Worm (Caenorhabditis elegans) whole organism, late embryonic: ENCODE results near the gene nrx-1.

Source experiments
- C08G9.2 ChIP-seq: sonication (generic microtip); optimal IDR thresholded peaks from 2 replicates; lab custom pipeline; 2016; ENCODE audit warnings: mild to moderate bottlenecking, missing genetic modification characterization, moderate library complexity, missing compliant biosample characterization
- C38D4.7 ChIP-seq: fragments of 200-800 bp; sonication (Bioruptor generic); optimal IDR thresholded peaks from 2 replicates; lab custom pipeline; 2018; ENCODE audit warnings: mild to moderate bottlenecking, missing genetic modification characterization, moderate library complexity, missing compliant biosample characterization
- K02D7.2 ChIP-seq: sonication (generic microtip); optimal IDR thresholded peaks from 2 replicates; lab custom pipeline; 2017; ENCODE audit warnings: mild to moderate bottlenecking, missing genetic modification characterization, missing compliant biosample characterization
- T23F11.4 ChIP-seq: fragments of 200-800 bp; sonication (Bioruptor generic); optimal IDR thresholded peaks from 2 replicates; lab custom pipeline; 2018; ENCODE audit warnings: mild to moderate bottlenecking, missing genetic modification characterization, missing compliant biosample characterization
- ahr-1 ChIP-seq: sonication (generic microtip); optimal IDR thresholded peaks from 2 replicates; lab custom pipeline; 2016; ENCODE audit warnings: missing genetic modification characterization, missing compliant biosample characterization
- ceh-19 ChIP-seq: fragments of 200-800 bp; sonication (Bioruptor generic); optimal IDR thresholded peaks from 2 replicates; lab custom pipeline; 2018; ENCODE audit warnings: mild to moderate bottlenecking, missing genetic modification characterization, missing compliant biosample characterization
- ceh-24 ChIP-seq: sonication (generic microtip); optimal IDR thresholded peaks from 2 replicates; lab custom pipeline; 2016; ENCODE audit warnings: mild to moderate bottlenecking, missing genetic modification characterization, missing compliant biosample characterization
- ceh-30 ChIP-seq: fragments of 150-350 bp; optimal IDR thresholded peaks from 2 replicates; lab custom pipeline; 2014; ENCODE audit warnings: missing biosample characterization, missing genetic modification characterization
- ceh-31 ChIP-seq: sonication (generic microtip); optimal IDR thresholded peaks from 2 replicates; lab custom pipeline; 2016; ENCODE audit warnings: missing genetic modification characterization, missing compliant biosample characterization
- ceh-34 ChIP-seq: sonication (generic microtip); optimal IDR thresholded peaks from 2 replicates; lab custom pipeline; 2016; ENCODE audit warnings: mild to moderate bottlenecking, missing genetic modification characterization, missing compliant biosample characterization
- ceh-48 ChIP-seq: sonication (generic microtip); optimal IDR thresholded peaks from 2 replicates; lab custom pipeline; 2016; ENCODE audit warnings: missing genetic modification characterization, inconsistent platforms, missing compliant biosample characterization
- che-1 ChIP-seq: sonication (generic microtip); optimal IDR thresholded peaks from 2 replicates; lab custom pipeline; 2016; ENCODE audit warnings: mild to moderate bottlenecking, missing genetic modification characterization, missing compliant biosample characterization
- dmd-4 ChIP-seq: sonication (generic microtip); optimal IDR thresholded peaks from 2 replicates; lab custom pipeline; 2016; ENCODE audit warnings: borderline replicate concordance, missing genetic modification characterization, missing compliant biosample characterization
- elt-4 ChIP-seq: sonication (generic microtip); optimal IDR thresholded peaks from 2 replicates; lab custom pipeline; 2016; ENCODE audit warnings: missing genetic modification characterization, missing compliant biosample characterization
- eyg-1 ChIP-seq: sonication (generic microtip); optimal IDR thresholded peaks from 2 replicates; lab custom pipeline; 2016; ENCODE audit warnings: missing genotype, missing genetic modification characterization, missing compliant biosample characterization
- fax-1 ChIP-seq: sonication (generic microtip); optimal IDR thresholded peaks from 2 replicates; lab custom pipeline; 2016; ENCODE audit warnings: missing genotype, missing genetic modification characterization, missing compliant biosample characterization
- gmeb-2 ChIP-seq: sonication (generic microtip); optimal IDR thresholded peaks from 2 replicates; lab custom pipeline; 2016; ENCODE audit warnings: missing genetic modification characterization, inconsistent platforms, missing compliant biosample characterization
- hlh-13 ChIP-seq: fragments of 200-800 bp; sonication (Bioruptor generic); optimal IDR thresholded peaks from 2 replicates; lab custom pipeline; 2018; ENCODE audit warnings: mild to moderate bottlenecking, missing genetic modification characterization, missing compliant biosample characterization
- hlh-30 ChIP-seq: sonication (generic microtip); optimal IDR thresholded peaks from 2 replicates; lab custom pipeline; 2017; ENCODE audit warnings: antibody characterized with exemption, missing genetic modification characterization, missing compliant biosample characterization; ENCODE audit not compliant: insufficient read depth
- hlh-6 ChIP-seq: sonication (generic microtip); optimal IDR thresholded peaks from 2 replicates; lab custom pipeline; 2016; ENCODE audit warnings: missing genotype, missing genetic modification characterization, missing compliant biosample characterization
- hlh-8 ChIP-seq: sonication (generic microtip); optimal IDR thresholded peaks from 2 replicates; lab custom pipeline; 2016; ENCODE audit warnings: missing genotype, missing genetic modification characterization, missing compliant biosample characterization
- mec-3 ChIP-seq: sonication (generic microtip); optimal IDR thresholded peaks from 2 replicates; lab custom pipeline; 2016; ENCODE audit warnings: borderline replicate concordance, missing genetic modification characterization, missing compliant biosample characterization
- nfya-1 ChIP-seq: sonication (generic microtip); optimal IDR thresholded peaks from 2 replicates; lab custom pipeline; 2017; ENCODE audit warnings: missing genetic modification characterization, mild to moderate bottlenecking, missing compliant biosample characterization, antibody characterized with exemption, moderate library complexity
- nhr-11 ChIP-seq: fragments of 150-350 bp; optimal IDR thresholded peaks from 2 replicates; lab custom pipeline; 2014; ENCODE audit warnings: missing biosample characterization, missing genetic modification characterization
- nhr-232 ChIP-seq: sonication (generic microtip); optimal IDR thresholded peaks from 2 replicates; lab custom pipeline; 2016; ENCODE audit warnings: missing genetic modification characterization, missing compliant biosample characterization
- odd-2 ChIP-seq: sonication (generic microtip); optimal IDR thresholded peaks from 2 replicates; lab custom pipeline; 2017; ENCODE audit warnings: antibody characterized with exemption, mild to moderate bottlenecking, missing genetic modification characterization, missing compliant biosample characterization
- pqm-1 ChIP-seq: sonication (generic microtip); optimal IDR thresholded peaks from 2 replicates; lab custom pipeline; 2016; ENCODE audit warnings: missing genetic modification characterization, missing compliant biosample characterization
- pros-1 ChIP-seq: fragments of 150-350 bp; optimal IDR thresholded peaks from 2 replicates; lab custom pipeline; 2014; ENCODE audit warnings: missing biosample characterization, missing genetic modification reagents, missing genetic modification characterization
- tbx-2 ChIP-seq: sonication (generic microtip); optimal IDR thresholded peaks from 2 replicates; lab custom pipeline; 2016; ENCODE audit warnings: missing genetic modification characterization, missing compliant biosample characterization
- unc-3 ChIP-seq, 2 experiments: fragments of 200-800 bp in 1 of 2; sonication (Bioruptor generic) in 1 of 2; sonication (generic microtip) in 1 of 2; conservative IDR thresholded peaks in 1 of 2; optimal IDR thresholded peaks in 1 of 2; 2 replicates each; pipeline versions ENCODE4 v1.3.6 to Lab custom; 2016 to 2022; ENCODE audit warnings: missing compliant biosample characterization in 2 of 2, missing genetic modification characterization in 2 of 2, missing genetic modification reagents in 1 of 2
- unc-42 ChIP-seq: sonication (generic microtip); optimal IDR thresholded peaks from 2 replicates; lab custom pipeline; 2016; ENCODE audit warnings: missing genotype, missing genetic modification characterization, missing compliant biosample characterization
- unc-55 ChIP-seq: sonication (generic microtip); optimal IDR thresholded peaks from 2 replicates; lab custom pipeline; 2017; ENCODE audit warnings: missing biosample characterization, missing genetic modification reagents, missing genetic modification characterization
- ztf-16 ChIP-seq: sonication (generic microtip); optimal IDR thresholded peaks from 2 replicates; lab custom pipeline; 2017; ENCODE audit warnings: missing genetic modification characterization, missing compliant biosample characterization

The nrx-1 gene

ce11 chrV:10816831-10817230, 8.0 kb upstream of the nrx-1 start:
- no peak for TF ChIP-seq nfya-1
- no peak for TF ChIP-seq mec-3
- TF ChIP-seq unc-42 (tag; lab: Kevin White, UChicago) = peak; percentile 88
- TF ChIP-seq C08G9.2 (tag; lab: Kevin White, UChicago) = no peak

DNA sequence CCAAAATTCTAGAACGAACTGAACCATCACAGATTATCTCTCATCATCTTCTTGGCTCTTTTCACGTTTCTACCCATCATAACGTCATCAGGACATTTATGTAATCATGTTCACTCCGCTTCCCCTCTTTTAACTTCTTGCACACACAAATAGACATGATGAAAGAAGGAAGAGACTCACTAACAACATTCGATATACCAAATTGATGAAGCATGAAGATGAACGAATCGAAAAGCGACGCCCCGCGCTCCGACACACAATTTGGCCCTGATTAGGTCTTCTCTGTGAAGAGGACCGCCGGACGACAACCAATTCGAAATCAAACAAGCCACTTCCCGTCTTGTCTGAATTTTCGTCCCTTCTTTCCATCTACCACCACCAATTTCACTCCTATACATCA, 6.3 kb upstream of the nrx-1 start:
- no peak for TF ChIP-seq nhr-11 (tag; lab: Kevin White, UChicago)
- peak; percentile 67 for TF ChIP-seq unc-42 (tag; lab: Kevin White, UChicago)

DNA sequence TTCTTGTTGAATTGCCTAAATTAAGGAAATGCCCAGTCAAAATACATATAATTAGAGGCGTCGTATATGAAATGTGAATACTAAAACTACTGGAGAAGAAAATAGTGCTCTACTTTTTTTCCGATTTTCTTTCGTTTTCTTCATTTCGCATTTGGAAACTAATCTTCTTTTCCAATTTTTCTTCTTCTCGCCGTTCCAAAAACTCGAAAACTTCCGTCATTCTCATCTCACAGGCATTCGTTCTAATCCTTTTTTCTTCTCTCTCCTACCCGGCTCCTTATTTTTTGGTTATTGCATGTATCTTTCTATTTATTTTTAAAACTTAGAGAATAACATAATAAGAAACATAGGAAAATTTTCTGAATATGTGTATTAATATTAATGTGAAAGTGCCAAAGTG, 8.1 kb downstream of the nrx-1 start:
- TF ChIP-seq C38D4.7 (GFP tag; lab: Kevin White, UChicago) = no peak
- TF ChIP-seq C08G9.2 (tag; lab: Kevin White, UChicago) = no peak
- no peak for TF ChIP-seq hlh-8 (tag; lab: Kevin White, UChicago)
- no peak for TF ChIP-seq ceh-31 (tag; lab: Kevin White, UChicago)
- TF ChIP-seq eyg-1 (tag; lab: Kevin White, UChicago) = no peak
- TF ChIP-seq elt-4 (tag; lab: Kevin White, UChicago) = no peak
- no peak for TF ChIP-seq nhr-232 (tag; lab: Kevin White, UChicago)
- no peak for TF ChIP-seq gmeb-2 (tag; lab: Kevin White, UChicago)
- no peak for TF ChIP-seq mec-3
- TF ChIP-seq tbx-2 (tag; lab: Kevin White, UChicago) = no peak
- TF ChIP-seq T23F11.4 (GFP tag; lab: Kevin White, UChicago) = no peak
- TF ChIP-seq che-1 = no peak
- TF ChIP-seq pqm-1 = no peak
- TF ChIP-seq ceh-19 = no peak

DNA sequence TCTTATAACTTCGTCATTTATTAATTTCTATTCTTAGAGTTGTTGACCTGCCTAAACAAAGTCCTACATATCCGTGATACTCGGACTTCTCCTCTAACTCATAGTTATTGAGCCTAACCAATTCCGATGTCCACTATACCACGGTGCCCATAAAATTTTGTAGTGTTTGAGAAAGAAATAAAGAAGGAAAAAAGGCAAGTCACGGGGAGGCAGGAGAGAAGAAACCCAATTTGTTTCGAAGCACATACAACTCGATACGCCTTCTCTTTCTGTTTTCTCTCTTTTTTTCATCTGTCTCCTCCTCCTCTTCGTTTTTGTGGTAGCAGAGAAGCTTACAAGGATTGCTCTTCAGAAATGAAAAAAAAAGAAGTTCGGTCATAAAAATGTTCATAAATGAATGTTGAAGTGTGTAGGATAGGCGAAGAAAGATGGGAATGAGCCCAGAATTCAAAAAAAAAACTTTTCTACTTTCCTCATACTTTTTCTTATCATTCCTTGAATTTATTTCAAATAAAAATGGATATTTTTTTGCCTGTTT, 9.9 kb downstream of the nrx-1 start:
- TF ChIP-seq unc-42 (tag; lab: Kevin White, UChicago) = peak; percentile 37
- no peak for TF ChIP-seq T23F11.4 (GFP tag; lab: Kevin White, UChicago)
- TF ChIP-seq ztf-16 (tag; lab: Kevin White, UChicago) = no peak
- TF ChIP-seq hlh-6 (tag; lab: Kevin White, UChicago) = no peak

- TF ChIP-seq hlh-6 (tag; lab: Kevin White, UChicago) (no peak), fax-1 (tag; lab: Kevin White, UChicago) (no peak)
- TF ChIP-seq, all 69 proteins: peak for 0
Measured at ce11 chrV:10838204-10838603, 13.4 kb downstream of the nrx-1 start.

DNA sequence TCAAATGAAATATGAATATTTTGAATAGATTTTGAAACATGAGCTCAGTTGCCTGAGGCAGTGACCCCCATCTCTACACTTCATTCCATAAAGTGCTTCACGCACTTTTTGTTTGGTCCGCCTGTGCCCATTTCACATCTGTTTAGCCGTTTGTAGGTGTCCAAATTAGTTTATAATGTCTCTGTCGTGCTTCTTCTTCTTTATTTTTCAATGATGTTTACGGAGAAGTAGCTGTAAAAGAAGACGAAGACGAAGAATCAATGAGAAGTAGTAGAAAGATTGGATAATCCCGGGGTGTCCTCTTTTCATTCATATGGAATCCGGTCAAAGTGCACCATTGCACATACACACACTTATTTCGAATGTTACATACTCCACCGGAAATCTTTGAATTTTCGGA, 14.6 kb downstream of the nrx-1 start:
- TF ChIP-seq unc-42 (tag; lab: Kevin White, UChicago) = peak; percentile 51
- TF ChIP-seq pros-1 = no peak
- TF ChIP-seq K02D7.2 (tag; lab: Kevin White, UChicago) = no peak

- TF ChIP-seq ceh-48 (no peak), elt-4 (tag; lab: Kevin White, UChicago) (no peak), C08G9.2 (tag; lab: Kevin White, UChicago) (no peak), unc-3 (GFP tag; conservative IDR thresholded peaks at IDR 0.05; lab: Robert Waterston, UW) (no peak), unc-3 (tag; optimal IDR thresholded peaks at IDR 0.05; lab: Kevin White, UChicago) (no peak), dmd-4 (tag; lab: Kevin White, UChicago) (no peak), odd-2 (tag; lab: Kevin White, UChicago) (no peak), nfya-1 (no peak), unc-55 (GFP tag; lab: Kevin White, UChicago) (no peak), ceh-34 (tag; lab: Kevin White, UChicago) (no peak), nhr-11 (tag; lab: Kevin White, UChicago) (no peak), tbx-2 (tag; lab: Kevin White, UChicago) (no peak), ceh-30 (tag; lab: Kevin White, UChicago) (no peak), hlh-13 (GFP tag; lab: Kevin White, UChicago) (no peak), ceh-31 (tag; lab: Kevin White, UChicago) (no peak), ahr-1 (tag; lab: Kevin White, UChicago) (no peak), unc-42 (tag; lab: Kevin White, UChicago) (no peak), ceh-24 (tag; lab: Kevin White, UChicago) (no peak), hlh-30 (tag; lab: Kevin White, UChicago) (no peak)
Measured at ce11 chrV:10846893-10847292, 22.1 kb downstream of the nrx-1 start, which contains the start of gene C29A12.6. Gene C29A12.6, plus strand, starts transcription at chrV:10847193.
